ENCODE assay signal across 1 fruit fly cellular context in genomic region chr3L:12495312-12495725, dm6.
TF ChIP-seq lines count a peak whose summit lies in the region.

No protein-coding gene starts in this region.

TF ChIP-seq in whole organism, embryonic, 481 proteins besides CTCF, POLR2A, EP300 and RAD21 (continued from another document):
- TF ChIP-seq Hr39 (optimal IDR thresholded peaks at IDR 0.05; lab: Kevin White, UChicago) (no peak), nom (GFP tag; optimal IDR thresholded peaks at IDR 0.05; lab: Kevin White, UChicago) (peak; percentile 79), CG2120 (GFP tag; optimal IDR thresholded peaks at IDR 0.05; lab: Kevin White, UChicago) (peak; percentile 32), fru (optimal IDR thresholded peaks at IDR 0.05; lab: Kevin White, UChicago) (no peak), lbe (GFP tag; optimal IDR thresholded peaks at IDR 0.05; lab: Kevin White, UChicago) (peak; percentile 71), corto (GFP tag; optimal IDR thresholded peaks at IDR 0.05; lab: Kevin White, UChicago) (peak; percentile 60), oc (tag; optimal IDR thresholded peaks at IDR 0.05; lab: Kevin White, UChicago) (peak; percentile 19), org-1 (GFP tag; optimal IDR thresholded peaks at IDR 0.05; lab: Kevin White, UChicago) (peak; percentile 36), Med (GFP tag; lab: Kevin White, UChicago) (peak; percentile 56), ssp (GFP tag; IDR thresholded peaks at IDR 0.05; lab: Robert Waterston, UW) (0 out of 2 replicates have a peak, but pooled peaks have one; percentile 11), croc (GFP tag; conservative IDR thresholded peaks at IDR 0.05; lab: Robert Waterston, UW) (no peak), D19B (GFP tag; optimal IDR thresholded peaks at IDR 0.05; lab: Kevin White, UChicago) (no peak), CG17385 (GFP tag; optimal IDR thresholded peaks at IDR 0.05; lab: Kevin White, UChicago) (peak; percentile 55), Gug (GFP tag; IDR thresholded peaks at IDR 0.05; lab: Robert Waterston, UW) (no peak), CG3838 (GFP tag; optimal IDR thresholded peaks at IDR 0.05; lab: Kevin White, UChicago) (no peak), Aef1 (GFP tag; IDR thresholded peaks at IDR 0.05; lab: Robert Waterston, UW) (no peak), CG7786 (GFP tag; optimal IDR thresholded peaks at IDR 0.05; lab: Kevin White, UChicago) (peak; percentile 3), Chrac-16 (GFP tag; optimal IDR thresholded peaks at IDR 0.05; lab: Kevin White, UChicago) (no peak), CG14667 (GFP tag; IDR thresholded peaks at IDR 0.05; lab: Robert Waterston, UW) (0 out of 2 replicates have a peak, but pooled peaks have one; percentile 31), CG10543 (GFP tag; optimal IDR thresholded peaks at IDR 0.05; lab: Kevin White, UChicago) (peak; percentile 7), lola (GFP tag; optimal IDR thresholded peaks at IDR 0.05; lab: Kevin White, UChicago) (peak in 1 of 3 experiments; percentile 42), nau (GFP tag; optimal IDR thresholded peaks at IDR 0.05; lab: Kevin White, UChicago) (peak; percentile 31), CoRest (tag; optimal IDR thresholded peaks at IDR 0.05; lab: Kevin White, UChicago) (peak; percentile 65), CG3281 (GFP tag; optimal IDR thresholded peaks at IDR 0.05; lab: Kevin White, UChicago) (peak; percentile 47), jumu (GFP tag; optimal IDR thresholded peaks at IDR 0.05; lab: Kevin White, UChicago) (no peak), nmo (GFP tag; optimal IDR thresholded peaks at IDR 0.05; lab: Kevin White, UChicago) (peak; percentile 53), kni (GFP tag; optimal IDR thresholded peaks at IDR 0.05; lab: Kevin White, UChicago) (no peak), CG6813 (GFP tag; optimal IDR thresholded peaks at IDR 0.05; lab: Kevin White, UChicago) (peak; percentile 30), disco-r (GFP tag; optimal IDR thresholded peaks at IDR 0.05; lab: Kevin White, UChicago) (no peak), cato (GFP tag; optimal IDR thresholded peaks at IDR 0.05; lab: Kevin White, UChicago; ENCODE audit: borderline replicate concordance) (no peak), phol (tag; optimal IDR thresholded peaks at IDR 0.05; lab: Kevin White, UChicago) (peak; percentile 48), CG15269 (tag; optimal IDR thresholded peaks at IDR 0.05; lab: Kevin White, UChicago) (peak; percentile 49), Sox102F (GFP tag; optimal IDR thresholded peaks at IDR 0.05; lab: Kevin White, UChicago) (peak; percentile 47), CG7839 (tag; optimal IDR thresholded peaks at IDR 0.05; lab: Kevin White, UChicago) (peak; percentile 59), lilli (GFP tag; optimal IDR thresholded peaks at IDR 0.05; lab: Kevin White, UChicago) (peak; percentile 53), CG12391 (tag; optimal IDR thresholded peaks at IDR 0.05; lab: Kevin White, UChicago) (peak; percentile 57), esg (GFP tag; conservative IDR thresholded peaks at IDR 0.05; lab: Robert Waterston, UW) (0 out of 2 replicates have a peak, but pooled peaks have one; percentile 19), CG10147 (GFP tag; optimal IDR thresholded peaks at IDR 0.05; lab: Kevin White, UChicago) (peak; percentile 13), slbo (GFP tag; IDR thresholded peaks at IDR 0.05; lab: Robert Waterston, UW) (0 out of 2 replicates have a peak, but pooled peaks have one; percentile 19), Hmr (GFP tag; optimal IDR thresholded peaks at IDR 0.05; lab: Kevin White, UChicago) (no peak), gfzf (GFP tag; optimal IDR thresholded peaks at IDR 0.05; lab: Kevin White, UChicago) (no peak), CG18599 (GFP tag; optimal IDR thresholded peaks at IDR 0.05; lab: Kevin White, UChicago) (peak; percentile 45), Drgx (GFP tag; IDR thresholded peaks at IDR 0.05; lab: Robert Waterston, UW) (peak; percentile 59), CG13287 (GFP tag; IDR thresholded peaks at IDR 0.05; lab: Robert Waterston, UW; ENCODE audit: partially characterized antibody) (no peak), CG10267 (tag; optimal IDR thresholded peaks at IDR 0.05; lab: Kevin White, UChicago) (peak; percentile 36), PHDP (tag; optimal IDR thresholded peaks at IDR 0.05; lab: Kevin White, UChicago) (peak; percentile 46), slp2 (GFP tag; optimal IDR thresholded peaks at IDR 0.05; lab: Kevin White, UChicago) (peak; percentile 1), HLH54F (GFP tag; optimal IDR thresholded peaks at IDR 0.05; lab: Kevin White, UChicago) (no peak), CG9437 (GFP tag; optimal IDR thresholded peaks at IDR 0.05; lab: Kevin White, UChicago) (peak; percentile 39), sug (tag; optimal IDR thresholded peaks at IDR 0.05; lab: Kevin White, UChicago) (peak; percentile 0), chif (GFP tag; optimal IDR thresholded peaks at IDR 0.05; lab: Kevin White, UChicago) (peak in 1 of 2 experiments; percentile 12), gem (tag; optimal IDR thresholded peaks at IDR 0.05; lab: Kevin White, UChicago) (peak; percentile 66), CG10979 (tag; optimal IDR thresholded peaks at IDR 0.05; lab: Kevin White, UChicago) (peak; percentile 54), CG8924 (tag; optimal IDR thresholded peaks at IDR 0.05; lab: Kevin White, UChicago) (peak; percentile 36)
